Worm (Caenorhabditis elegans) whole organism, young adult: ENCODE results near the gene F53F4.11.

Experiments
- D2030.7 ChIP-seq: fragments of 200-800 bp; sonication (Bioruptor generic); IDR thresholded peaks from 2 replicates; pipeline ENCODE4 v1.3.6; 2022; ENCODE audit warnings: missing genetic modification reagents, missing genetic modification characterization, missing compliant biosample characterization
- F23B12.7 ChIP-seq: sonication (generic microtip); optimal IDR thresholded peaks from 2 replicates; lab custom pipeline; 2017; ENCODE audit warnings: missing genetic modification characterization, mild to moderate bottlenecking, missing compliant biosample characterization, antibody characterized with exemption, moderate library complexity; ENCODE audit not compliant: insufficient read depth
- F49E8.2 ChIP-seq: sonication (generic microtip); optimal IDR thresholded peaks from 3 replicates; lab custom pipeline; 2017; ENCODE audit warnings: missing genetic modification characterization, mild to moderate bottlenecking, missing compliant biosample characterization, antibody characterized with exemption, moderate library complexity; ENCODE audit not compliant: insufficient read depth
- F52B5.7 ChIP-seq: sonication (generic microtip); optimal IDR thresholded peaks from 2 replicates; lab custom pipeline; 2016; ENCODE audit warnings: mild to moderate bottlenecking, missing genetic modification characterization, missing compliant biosample characterization
- F55B11.4 ChIP-seq: sonication (generic microtip); optimal IDR thresholded peaks from 2 replicates; lab custom pipeline; 2016; ENCODE audit warnings: missing compliant biosample characterization, missing genetic modification characterization, borderline replicate concordance; ENCODE audit not compliant: insufficient read depth
- K12H6.12 ChIP-seq: fragments of 200-800 bp; sonication (Bioruptor generic); optimal IDR thresholded peaks from 2 replicates; lab custom pipeline; 2018; ENCODE audit warnings: mild to moderate bottlenecking, missing genetic modification characterization, missing compliant biosample characterization
- T07F8.4 ChIP-seq: sonication (generic microtip); optimal IDR thresholded peaks from 2 replicates; lab custom pipeline; 2016; ENCODE audit warnings: mild to moderate bottlenecking, missing genetic modification characterization, moderate library complexity, missing compliant biosample characterization
- Y53F4B.3 ChIP-seq: fragments of 200-800 bp; sonication (Bioruptor generic); IDR thresholded peaks from 2 replicates; pipeline ENCODE4 v1.3.6; 2022; ENCODE audit warnings: missing genetic modification reagents, missing genetic modification characterization, missing compliant biosample characterization
- Y67H2A.10 ChIP-seq: fragments of 200-800 bp; sonication (Bioruptor generic); conservative IDR thresholded peaks from 2 replicates; pipeline ENCODE4 v1.3.6; 2022; ENCODE audit warnings: missing genetic modification reagents, missing genetic modification characterization, missing compliant biosample characterization
- ZK185.1 ChIP-seq: sonication (generic microtip); optimal IDR thresholded peaks from 2 replicates; lab custom pipeline; 2016; ENCODE audit warnings: mild to moderate bottlenecking, missing genetic modification characterization, missing compliant biosample characterization; ENCODE audit not compliant: poor library complexity, severe bottlenecking
- akir-1 ChIP-seq: fragments of 200-800 bp; sonication (Bioruptor generic); optimal IDR thresholded peaks from 2 replicates; lab custom pipeline; 2018; ENCODE audit warnings: mild to moderate bottlenecking, missing genetic modification characterization, moderate library complexity, missing compliant biosample characterization
- aptf-3 ChIP-seq: fragments of 200-800 bp; sonication (Bioruptor generic); IDR thresholded peaks from 2 replicates; pipeline ENCODE4 v1.3.6; 2022; ENCODE audit warnings: missing genetic modification characterization, missing compliant biosample characterization
- attf-3 ChIP-seq: fragments of 200-800 bp; sonication (Bioruptor generic); conservative IDR thresholded peaks from 2 replicates; pipeline ENCODE4 v1.3.6; 2022; ENCODE audit warnings: missing genetic modification reagents, missing genetic modification characterization, missing compliant biosample characterization
- cebp-1 ChIP-seq, 2 experiments: fragments of 200-800 bp in 1 of 2; sonication (Bioruptor generic) in 1 of 2; sonication (generic microtip) in 1 of 2; IDR thresholded peaks in 1 of 2; optimal IDR thresholded peaks in 1 of 2; 2 replicates each; pipeline versions ENCODE4 v1.3.6 to Lab custom; 2017 to 2022; ENCODE audit warnings: missing compliant biosample characterization in 2 of 2, missing genetic modification characterization in 2 of 2, mild to moderate bottlenecking in 1 of 2, missing genetic modification reagents in 1 of 2, moderate library complexity in 1 of 2
- ceh-100 ChIP-seq: fragments of 200-800 bp; sonication (Bioruptor generic); IDR thresholded peaks from 2 replicates; pipeline ENCODE4 v1.3.6; 2022; ENCODE audit warnings: missing genetic modification reagents, missing genetic modification characterization, missing compliant biosample characterization
- ceh-27 ChIP-seq: fragments of 200-800 bp; sonication (Bioruptor generic); optimal IDR thresholded peaks from 2 replicates; lab custom pipeline; 2018; ENCODE audit warnings: mild to moderate bottlenecking, missing genetic modification characterization, moderate library complexity, missing compliant biosample characterization
- ceh-79 ChIP-seq: sonication (generic microtip); optimal IDR thresholded peaks from 2 replicates; lab custom pipeline; 2017; ENCODE audit warnings: mild to moderate bottlenecking, missing genetic modification characterization, missing compliant biosample characterization
- dox-1 ChIP-seq: fragments of 200-800 bp; sonication (Bioruptor generic); IDR thresholded peaks from 2 replicates; pipeline ENCODE4 v1.3.6; 2022; ENCODE audit warnings: missing genetic modification reagents, missing genetic modification characterization, missing compliant biosample characterization
- efl-1 ChIP-seq: fragments of 150-350 bp; optimal IDR thresholded peaks from 2 replicates; lab custom pipeline; 2014; ENCODE audit warnings: missing biosample characterization, missing genetic modification reagents, missing genetic modification characterization
- egl-44 ChIP-seq: fragments of 200-800 bp; sonication (Bioruptor generic); IDR thresholded peaks from 2 replicates; pipeline ENCODE4 v1.3.6; 2022; ENCODE audit warnings: missing genetic modification reagents, missing genetic modification characterization, missing compliant biosample characterization
- fkh-3 ChIP-seq: sonication (generic microtip); optimal IDR thresholded peaks from 2 replicates; lab custom pipeline; 2016; ENCODE audit warnings: mild to moderate bottlenecking, missing genetic modification characterization, missing compliant biosample characterization
- gei-17 ChIP-seq: fragments of 200-800 bp; sonication (Bioruptor generic); optimal IDR thresholded peaks from 2 replicates; lab custom pipeline; 2018; ENCODE audit warnings: mild to moderate bottlenecking, missing genetic modification characterization, missing compliant biosample characterization
- hlh-12 ChIP-seq: sonication (generic microtip); optimal IDR thresholded peaks from 2 replicates; lab custom pipeline; 2016; ENCODE audit warnings: missing genetic modification characterization, missing compliant biosample characterization
- lsy-27 ChIP-seq: sonication (generic microtip); optimal IDR thresholded peaks from 2 replicates; lab custom pipeline; 2017; ENCODE audit warnings: missing genetic modification characterization, mild to moderate bottlenecking, missing compliant biosample characterization, antibody characterized with exemption, missing genotype, borderline replicate concordance; ENCODE audit not compliant: insufficient read depth
- madf-10 ChIP-seq: sonication (generic microtip); optimal IDR thresholded peaks from 2 replicates; lab custom pipeline; 2016; ENCODE audit warnings: mild to moderate bottlenecking, missing genetic modification characterization, missing compliant biosample characterization
- mcd-1 ChIP-seq: fragments of 200-800 bp; sonication (Bioruptor generic); IDR thresholded peaks from 2 replicates; pipeline ENCODE4 v1.3.6; 2022; ENCODE audit warnings: missing genetic modification reagents, missing genetic modification characterization, missing compliant biosample characterization
- mxl-1 ChIP-seq: sonication (generic microtip); optimal IDR thresholded peaks from 2 replicates; lab custom pipeline; 2016; ENCODE audit warnings: missing genetic modification characterization, missing compliant biosample characterization
- nfya-2 ChIP-seq: fragments of 200-800 bp; sonication (Bioruptor generic); IDR thresholded peaks from 2 replicates; pipeline ENCODE4 v1.3.6; 2022; ENCODE audit warnings: missing genetic modification reagents, missing genetic modification characterization, missing compliant biosample characterization
- nhr-120 ChIP-seq: fragments of 200-800 bp; sonication (Bioruptor generic); IDR thresholded peaks from 2 replicates; pipeline ENCODE4 v1.3.6; 2022; ENCODE audit warnings: missing genetic modification characterization, missing compliant biosample characterization
- nhr-80 ChIP-seq: sonication (generic microtip); optimal IDR thresholded peaks from 2 replicates; lab custom pipeline; 2016; ENCODE audit warnings: missing genetic modification characterization, missing compliant biosample characterization
- nhr-90 ChIP-seq: sonication (generic microtip); optimal IDR thresholded peaks from 2 replicates; lab custom pipeline; 2016; ENCODE audit warnings: missing genotype, mild to moderate bottlenecking, missing genetic modification characterization, missing compliant biosample characterization
- pbrm-1 ChIP-seq: fragments of 200-800 bp; sonication (Bioruptor generic); IDR thresholded peaks from 2 replicates; pipeline ENCODE4 v1.3.6; 2022; ENCODE audit warnings: missing genetic modification reagents, missing genetic modification characterization, missing compliant biosample characterization
- snpc-1.1 ChIP-seq: sonication (generic microtip); optimal IDR thresholded peaks from 2 replicates; lab custom pipeline; 2017; ENCODE audit warnings: missing genetic modification characterization, mild to moderate bottlenecking, missing compliant biosample characterization, antibody characterized with exemption, moderate library complexity, missing genotype, missing genetic modification reagents; ENCODE audit not compliant: insufficient read depth
- snpc-4 ChIP-seq, 5 experiments: fragments of 150-350 bp in 1 of 5; sonication (generic microtip) in 4 of 5; optimal IDR thresholded peaks; 2 replicates each; lab custom pipeline; 2014 to 2018; ENCODE audit warnings: missing genetic modification characterization in 5 of 5, missing biosample characterization in 3 of 5, antibody characterized with exemption in 2 of 5, mild to moderate bottlenecking in 2 of 5, missing compliant biosample characterization in 2 of 5, missing genotype in 2 of 5, moderate library complexity in 2 of 5, missing genetic modification reagents in 1 of 5
- tbx-9 ChIP-seq: sonication (generic microtip); optimal IDR thresholded peaks from 2 replicates; lab custom pipeline; 2016; ENCODE audit warnings: borderline replicate concordance, missing genetic modification characterization, inconsistent platforms, missing compliant biosample characterization
- tlf-1 ChIP-seq: fragments of 200-800 bp; sonication (Bioruptor generic); optimal IDR thresholded peaks from 2 replicates; lab custom pipeline; 2018; ENCODE audit warnings: mild to moderate bottlenecking, missing genetic modification characterization, missing compliant biosample characterization
- ztf-18 ChIP-seq: sonication (generic microtip); optimal IDR thresholded peaks from 2 replicates; lab custom pipeline; 2016; ENCODE audit warnings: missing genotype, mild to moderate bottlenecking, missing genetic modification characterization, missing compliant biosample characterization
- ztf-22 ChIP-seq: fragments of 200-800 bp; sonication (Bioruptor generic); optimal IDR thresholded peaks from 2 replicates; lab custom pipeline; 2018; ENCODE audit warnings: mild to moderate bottlenecking, missing genetic modification characterization, moderate library complexity, missing compliant biosample characterization
- ztf-25 ChIP-seq: fragments of 200-800 bp; sonication (Bioruptor generic); IDR thresholded peaks from 2 replicates; pipeline ENCODE4 v1.3.6; 2022; ENCODE audit warnings: missing genetic modification reagents, missing genetic modification characterization, missing compliant biosample characterization
- ztf-26 ChIP-seq: sonication (generic microtip); optimal IDR thresholded peaks from 2 replicates; lab custom pipeline; 2017; ENCODE audit warnings: missing genetic modification characterization, missing compliant biosample characterization
- ztf-6 ChIP-seq: fragments of 200-800 bp; sonication (Bioruptor generic); IDR thresholded peaks from 2 replicates; pipeline ENCODE4 v1.3.6; 2022; ENCODE audit warnings: missing genetic modification reagents, missing genetic modification characterization, missing compliant biosample characterization

F53F4.11 gene

ce11 chrV:13620676-13621075 is 3.6 kb downstream of the F53F4.11 start, which contains the start of gene F53F4.15:
Gene F53F4.15 (plus strand): TSS chrV:13620976.
- TF ChIP-seq T07F8.4 (tag; lab: Kevin White, UChicago) (no peak), pbrm-1 (no peak), F52B5.7 (tag; lab: Kevin White, UChicago) (no peak), mcd-1 (GFP tag; lab: Robert Waterston, UW) (no peak), mxl-1 (tag; lab: Kevin White, UChicago) (no peak), Y67H2A.10 (GFP tag; lab: Robert Waterston, UW) (no peak), ztf-18 (tag; lab: Kevin White, UChicago) (no peak), F55B11.4 (tag; lab: Kevin White, UChicago) (no peak), akir-1 (GFP tag; lab: Kevin White, UChicago) (no peak), snpc-1.1 (tag; lab: Kevin White, UChicago) (no peak), madf-10 (no peak), attf-3 (GFP tag; lab: Robert Waterston, UW) (no peak), nhr-90 (no peak), cebp-1 (GFP tag; IDR thresholded peaks at IDR 0.05; lab: Robert Waterston, UW) (no peak), cebp-1 (tag; optimal IDR thresholded peaks at IDR 0.05; lab: Kevin White, UChicago) (no peak)

- no peak for TF ChIP-seq F55B11.4 (tag; lab: Kevin White, UChicago)
- no peak for TF ChIP-seq nhr-80
- TF ChIP-seq fkh-3 (tag; lab: Kevin White, UChicago), result no peak
- TF ChIP-seq efl-1 (GFP tag; lab: Kevin White, UChicago), result no peak
- no peak for TF ChIP-seq ztf-6 (GFP tag; lab: Robert Waterston, UW)
- no peak for TF ChIP-seq F23B12.7 (tag; lab: Kevin White, UChicago)
- no peak for TF ChIP-seq hlh-12 (tag; lab: Kevin White, UChicago)
- TF ChIP-seq Y53F4B.3 (GFP tag; lab: Robert Waterston, UW), result no peak
- TF ChIP-seq F49E8.2 (tag; lab: Kevin White, UChicago), result no peak
- TF ChIP-seq, all 124 proteins: peak for 0
These were observed 4.6 kb downstream of the F53F4.11 start, which contains the start of gene srd-11 for ce11 chrV:13619752-13620151. Gene srd-11 (minus strand): TSS chrV:13619852.

- TF ChIP-seq nfya-2 (GFP tag; lab: Robert Waterston, UW) (no peak), ceh-100 (GFP tag; lab: Robert Waterston, UW) (no peak), efl-1 (GFP tag; lab: Kevin White, UChicago) (no peak)
- TF ChIP-seq, all 124 proteins: peak for 0
These were observed 10.5 kb downstream of the F53F4.11 start, which contains the start of gene F53F4.7 for ce11 chrV:13613870-13614269. Gene F53F4.7 (minus strand): TSS chrV:13613970.

- no peak for TF ChIP-seq nfya-2 (GFP tag; lab: Robert Waterston, UW)
- TF ChIP-seq dox-1 (GFP tag; lab: Robert Waterston, UW), result no peak
- no peak for TF ChIP-seq K12H6.12 (tag; lab: Kevin White, UChicago)
- no peak for TF ChIP-seq ceh-79 (tag; lab: Kevin White, UChicago)
- TF ChIP-seq ZK185.1 (tag; lab: Kevin White, UChicago), result no peak
- TF ChIP-seq gei-17, result no peak
- no peak for TF ChIP-seq D2030.7 (GFP tag; lab: Robert Waterston, UW)
- TF ChIP-seq nhr-80, result no peak
- no peak for TF ChIP-seq Y53F4B.3 (GFP tag; lab: Robert Waterston, UW)
- no peak for TF ChIP-seq ceh-27
- no peak for TF ChIP-seq aptf-3 (GFP tag; lab: Robert Waterston, UW)
- no peak for TF ChIP-seq ztf-25
- TF ChIP-seq tlf-1 (GFP tag; lab: Kevin White, UChicago), result no peak
- TF ChIP-seq ztf-22, result no peak
- TF ChIP-seq lsy-27 (tag; lab: Kevin White, UChicago), result no peak
- no peak for TF ChIP-seq nhr-120
- no peak for TF ChIP-seq egl-44
- no peak for TF ChIP-seq snpc-4 (GFP tag; optimal IDR thresholded peaks at IDR 0.05; lab: Kevin White, UChicago)
- TF ChIP-seq snpc-4 (tag; optimal IDR thresholded peaks at IDR 0.05; lab: Kevin White, UChicago), result no peak
- TF ChIP-seq ztf-26, result no peak
- TF ChIP-seq tbx-9, result no peak
These were observed 12.5 kb downstream of the F53F4.11 start, which contains the start of gene spig-9 for ce11 chrV:13611782-13612181. Gene spig-9 (minus strand): TSS chrV:13611882.
